Fruit fly (Drosophila melanogaster) Kc167 (cell line): ENCODE results near the gene CG6686.

Experiments used
- Myc ChIP-seq: fragments of >200 bp; optimal IDR thresholded peaks from 2 replicates; lab custom pipeline; 2017; ENCODE audit warnings: missing external identifiers
- Sin3A ChIP-seq: fragments of >200 bp; optimal IDR thresholded peaks from 2 replicates; lab custom pipeline; 2018; ENCODE audit warnings: missing external identifiers
- h ChIP-seq: fragments of >200 bp; optimal IDR thresholded peaks from 3 replicates; lab custom pipeline; 2018; ENCODE audit warnings: missing external identifiers
- insv ChIP-seq: fragments of >200 bp; optimal IDR thresholded peaks from 3 replicates; lab custom pipeline; 2018; ENCODE audit warnings: missing external identifiers
- psq ChIP-seq: fragments of >200 bp; optimal IDR thresholded peaks from 2 replicates; lab custom pipeline; 2017; ENCODE audit warnings: missing external identifiers

dm6 chr2L:11968581-11969272, 19.1 kb downstream of the CG6686 start:
- TF ChIP-seq Myc (lab: Kevin White, UChicago) (no peak), h (lab: Kevin White, UChicago) (no peak), psq (lab: Kevin White, UChicago) (no peak), Sin3A (no peak), insv (lab: Kevin White, UChicago) (no peak)
